Worm (Caenorhabditis elegans) whole organism, young adult: Measurements from ENCODE around the gene col-116.

ENCODE experiments used
- K11D2.4 ChIP-seq: fragments of 200-800 bp; sonication (Bioruptor generic); IDR thresholded peaks from 2 replicates; pipeline ENCODE4 v1.3.6; 2022; ENCODE audit warnings: missing genetic modification reagents, missing genetic modification characterization, missing compliant biosample characterization
- T07F8.4 ChIP-seq: sonication (generic microtip); optimal IDR thresholded peaks from 2 replicates; lab custom pipeline; 2016; ENCODE audit warnings: mild to moderate bottlenecking, missing genetic modification characterization, moderate library complexity, missing compliant biosample characterization
- Y95B8A.8 ChIP-seq: fragments of 200-800 bp; sonication (Bioruptor generic); IDR thresholded peaks from 2 replicates; pipeline ENCODE4 v1.3.6; 2022; ENCODE audit warnings: missing genetic modification reagents, missing genetic modification characterization, missing compliant biosample characterization
- ama-1 ChIP-seq, 3 experiments: fragments of 150-350 bp in 1 of 3; sonication (generic microtip) in 2 of 3; optimal IDR thresholded peaks; 2 replicates each; lab custom pipeline; 2014 to 2018; ENCODE audit warnings: missing biosample characterization in 2 of 3, missing genetic modification characterization in 2 of 3, missing genetic modification reagents in 2 of 3
- aptf-2 ChIP-seq: fragments of 200-800 bp; sonication (Bioruptor generic); conservative IDR thresholded peaks from 2 replicates; pipeline ENCODE4 v1.3.6; 2022; ENCODE audit warnings: missing genetic modification reagents, missing genetic modification characterization, missing compliant biosample characterization
- athp-1 ChIP-seq: sonication (generic microtip); optimal IDR thresholded peaks from 2 replicates; lab custom pipeline; 2017; ENCODE audit warnings: mild to moderate bottlenecking, missing genetic modification characterization, missing compliant biosample characterization
- chd-7 ChIP-seq: sonication (generic microtip); optimal IDR thresholded peaks from 2 replicates; lab custom pipeline; 2016; ENCODE audit warnings: mild to moderate bottlenecking, missing genetic modification characterization, moderate library complexity, missing compliant biosample characterization
- ets-4 ChIP-seq: fragments of 200-800 bp; sonication (Bioruptor generic); optimal IDR thresholded peaks from 2 replicates; lab custom pipeline; 2018; ENCODE audit warnings: mild to moderate bottlenecking, missing genetic modification characterization, missing compliant biosample characterization
- hlh-26 ChIP-seq: fragments of 200-800 bp; sonication (Bioruptor generic); conservative IDR thresholded peaks from 2 replicates; pipeline ENCODE4 v1.3.6; 2022; ENCODE audit warnings: missing genetic modification reagents, missing genetic modification characterization, missing compliant biosample characterization
- lin-40 ChIP-seq: sonication (generic microtip); optimal IDR thresholded peaks from 2 replicates; lab custom pipeline; 2016; ENCODE audit warnings: missing genetic modification characterization, mild to moderate bottlenecking, missing compliant biosample characterization, missing genotype, missing genetic modification reagents
- sea-2 ChIP-seq: fragments of 200-800 bp; sonication (Bioruptor generic); IDR thresholded peaks from 2 replicates; pipeline ENCODE4 v1.3.6; 2022; ENCODE audit warnings: missing genetic modification characterization, missing compliant biosample characterization

DNA sequence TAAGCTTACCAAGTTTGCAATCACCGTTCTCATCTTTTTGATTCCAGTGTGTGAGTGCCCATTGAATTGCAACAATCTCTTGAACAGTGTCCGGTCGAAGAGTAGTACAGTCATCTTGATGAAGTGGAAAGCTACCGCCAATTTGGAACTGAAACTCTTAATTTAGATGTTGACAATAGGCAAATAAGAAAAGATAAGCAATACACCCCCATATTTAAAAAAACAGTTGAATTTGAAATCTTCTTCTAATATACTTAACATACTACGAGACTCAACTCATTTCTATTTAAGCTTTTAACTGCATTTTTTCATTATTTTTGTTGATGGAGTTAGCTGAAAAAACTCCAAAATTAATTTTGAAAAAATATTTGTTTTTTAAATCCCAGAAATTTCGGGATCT, 43.6 kb upstream of the col-116 start:
- TF ChIP-seq ama-1 (optimal IDR thresholded peaks at IDR 0.05; lab: Kevin White, UChicago) (no peak), ama-1 (GFP tag; optimal IDR thresholded peaks at IDR 0.05; lab: Kevin White, UChicago) (no peak), lin-40 (tag; lab: Kevin White, UChicago) (no peak), chd-7 (tag; lab: Kevin White, UChicago) (no peak), athp-1 (tag; lab: Kevin White, UChicago) (no peak), T07F8.4 (tag; lab: Kevin White, UChicago) (no peak), aptf-2 (GFP tag; lab: Robert Waterston, UW) (no peak), ets-4 (GFP tag; lab: Kevin White, UChicago) (no peak), Y95B8A.8 (GFP tag; lab: Robert Waterston, UW) (no peak), sea-2 (GFP tag; lab: Robert Waterston, UW) (no peak), hlh-26 (GFP tag; lab: Robert Waterston, UW) (no peak), K11D2.4 (no peak)
